Fruit fly (Drosophila melanogaster) whole organism, embryonic: ENCODE measurements around the gene N.

Source experiments
- Abd-B ChIP-seq: fragments of 200-800 bp; sonication (Bioruptor generic); optimal IDR thresholded peaks from 2 replicates; lab custom pipeline; 2018; ENCODE audit warnings: missing biosample characterization, mild to moderate bottlenecking, missing genetic modification characterization, moderate library complexity
- Bdp1 ChIP-seq: fragments of 200-800 bp; sonication (Bioruptor generic); optimal IDR thresholded peaks from 3 replicates; lab custom pipeline; 2016; ENCODE audit warnings: missing biosample characterization, missing genetic modification characterization
- C15 ChIP-seq: fragments of 200-800 bp; sonication (Bioruptor generic); IDR thresholded peaks from 3 replicates; pipeline ENCODE4 v1.3.6; 2022; ENCODE audit warnings: missing biosample characterization, missing genetic modification characterization
- CG10267 ChIP-seq: fragments of 200-800 bp; sonication (Bioruptor generic); optimal IDR thresholded peaks from 2 replicates; lab custom pipeline; 2018; ENCODE audit warnings: missing biosample characterization, mild to moderate bottlenecking, missing genetic modification characterization, moderate library complexity
- CG10321 ChIP-seq: fragments of 200-800 bp; sonication (Bioruptor generic); IDR thresholded peaks from 2 replicates; pipeline ENCODE4 v1.3.6; 2022; ENCODE audit warnings: missing biosample characterization, missing genetic modification characterization
- CG11560 ChIP-seq: fragments of 200-800 bp; sonication (Bioruptor generic); IDR thresholded peaks from 3 replicates; pipeline ENCODE4 v1.3.6; 2022; ENCODE audit warnings: missing biosample characterization, missing genetic modification characterization
- CG11695 ChIP-seq: fragments of 200-800 bp; sonication (Bioruptor generic); IDR thresholded peaks from 3 replicates; pipeline ENCODE4 v1.3.6; 2022; ENCODE audit warnings: missing biosample characterization, missing genetic modification characterization
- CG12104 ChIP-seq: fragments of 200-800 bp; sonication (Bioruptor generic); optimal IDR thresholded peaks from 3 replicates; lab custom pipeline; 2016; ENCODE audit warnings: missing biosample characterization, missing genetic modification characterization
- CG14860 ChIP-seq: fragments of 200-800 bp; sonication (Bioruptor generic); IDR thresholded peaks from 3 replicates; pipeline ENCODE4 v1.3.6; 2022; ENCODE audit warnings: missing biosample characterization, missing genetic modification characterization; ENCODE audit not compliant: partially characterized antibody
- CG15696 ChIP-seq: fragments of 200-800 bp; sonication (Bioruptor generic); optimal IDR thresholded peaks from 2 replicates; lab custom pipeline; 2019; ENCODE audit warnings: missing biosample characterization, mild to moderate bottlenecking, missing genetic modification characterization, moderate library complexity
- CG1602 ChIP-seq: fragments of 200-800 bp; sonication (Bioruptor generic); optimal IDR thresholded peaks from 3 replicates; lab custom pipeline; 2016; ENCODE audit warnings: missing biosample characterization, missing genetic modification characterization
- CG16813 ChIP-seq: fragments of 200-800 bp; sonication (Bioruptor generic); IDR thresholded peaks from 3 replicates; pipeline ENCODE4 v1.3.6; 2022; ENCODE audit warnings: missing biosample characterization, missing genetic modification characterization; ENCODE audit not compliant: partially characterized antibody
- CG18619 ChIP-seq: fragments of 200-800 bp; sonication (Bioruptor generic); optimal IDR thresholded peaks from 3 replicates; lab custom pipeline; 2017; ENCODE audit warnings: missing biosample characterization, mild to moderate bottlenecking, missing genetic modification characterization
- CG3281 ChIP-seq: fragments of 200-800 bp; sonication (Bioruptor generic); optimal IDR thresholded peaks from 3 replicates; lab custom pipeline; 2017; ENCODE audit warnings: missing biosample characterization, mild to moderate bottlenecking, missing genetic modification characterization
- CG3407 ChIP-seq: fragments of 200-800 bp; sonication (Bioruptor generic); optimal IDR thresholded peaks from 2 replicates; lab custom pipeline; 2018; ENCODE audit warnings: missing biosample characterization, mild to moderate bottlenecking, missing genetic modification characterization
- CG42726 ChIP-seq: fragments of 200-800 bp; sonication (Bioruptor generic); IDR thresholded peaks from 2 replicates; pipeline ENCODE4 v1.3.6; 2022; ENCODE audit warnings: missing biosample characterization, missing genetic modification characterization; ENCODE audit not compliant: partially characterized antibody
- CG6813 ChIP-seq: fragments of 200-800 bp; sonication (Bioruptor generic); optimal IDR thresholded peaks from 2 replicates; lab custom pipeline; 2017; ENCODE audit warnings: missing biosample characterization, missing genetic modification characterization, mild to moderate bottlenecking, moderate library complexity, missing genetic modification reagents
- CG8089 ChIP-seq: fragments of 200-800 bp; sonication (Bioruptor generic); optimal IDR thresholded peaks from 3 replicates; lab custom pipeline; 2016; ENCODE audit warnings: missing biosample characterization, missing genetic modification characterization
- CG9876 ChIP-seq: fragments of 200-800 bp; sonication (Bioruptor generic); optimal IDR thresholded peaks from 2 replicates; lab custom pipeline; 2016; ENCODE audit warnings: missing biosample characterization, missing genetic modification characterization
- CTCF ChIP-seq: fragments of 200-800 bp; sonication (Bioruptor generic); optimal IDR thresholded peaks from 2 replicates; lab custom pipeline; 2017; ENCODE audit warnings: missing biosample characterization, mild to moderate bottlenecking, missing genetic modification characterization, moderate library complexity
- CoRest ChIP-seq: fragments of 200-800 bp; sonication (Bioruptor generic); optimal IDR thresholded peaks from 3 replicates; lab custom pipeline; 2018; ENCODE audit warnings: missing biosample characterization, mild to moderate bottlenecking, missing genetic modification characterization, moderate library complexity
- CrebB ChIP-seq: fragments of 200-800 bp; sonication (Bioruptor generic); optimal IDR thresholded peaks from 3 replicates; lab custom pipeline; 2018; ENCODE audit warnings: missing biosample characterization, mild to moderate bottlenecking, missing genetic modification characterization
- Dad ChIP-seq: fragments of 200-800 bp; sonication (Bioruptor generic); optimal IDR thresholded peaks from 3 replicates; lab custom pipeline; 2016; ENCODE audit warnings: missing biosample characterization, missing genetic modification characterization
- Dfd ChIP-seq, 2 experiments: fragments of >200 bp; optimal IDR thresholded peaks; 2 replicates each; lab custom pipeline; 2017; ENCODE audit warnings: missing biosample characterization in 2 of 2, missing genetic modification characterization in 2 of 2
- Drgx ChIP-seq: fragments of 200-800 bp; sonication (Bioruptor generic); IDR thresholded peaks from 2 replicates; pipeline ENCODE4 v1.3.6; 2022; ENCODE audit warnings: missing biosample characterization, missing genetic modification characterization
- E2f2 ChIP-seq: fragments of 200-800 bp; sonication (Bioruptor generic); IDR thresholded peaks from 2 replicates; pipeline ENCODE4 v1.3.6; 2022; ENCODE audit warnings: missing biosample characterization, missing genetic modification characterization
- Gug ChIP-seq: fragments of 200-800 bp; sonication (Bioruptor generic); IDR thresholded peaks from 4 replicates; pipeline ENCODE4 v1.3.6; 2022; ENCODE audit warnings: missing biosample characterization, missing genetic modification characterization
- HLHmδ ChIP-seq: fragments of 200-800 bp; sonication (Bioruptor generic); optimal IDR thresholded peaks from 2 replicates; lab custom pipeline; 2018; ENCODE audit warnings: missing biosample characterization, mild to moderate bottlenecking, missing genetic modification characterization, moderate library complexity
- Hey ChIP-seq: fragments of 200-800 bp; sonication (Bioruptor generic); optimal IDR thresholded peaks from 3 replicates; lab custom pipeline; 2018; ENCODE audit warnings: missing biosample characterization, mild to moderate bottlenecking, missing genetic modification characterization
- Hmx ChIP-seq: fragments of 200-800 bp; sonication (Bioruptor generic); optimal IDR thresholded peaks from 2 replicates; lab custom pipeline; 2016; ENCODE audit warnings: missing biosample characterization, missing genetic modification characterization
- Neu2 ChIP-seq: fragments of 200-800 bp; sonication (Bioruptor generic); optimal IDR thresholded peaks from 3 replicates; lab custom pipeline; 2016; ENCODE audit warnings: missing biosample characterization, missing genetic modification characterization, borderline replicate concordance
- Sry-β ChIP-seq: fragments of 200-800 bp; sonication (Bioruptor generic); optimal IDR thresholded peaks from 2 replicates; lab custom pipeline; 2018; ENCODE audit warnings: missing biosample characterization, mild to moderate bottlenecking, missing genetic modification characterization, moderate library complexity
- TFAM ChIP-seq: fragments of 200-800 bp; sonication (Bioruptor generic); optimal IDR thresholded peaks from 2 replicates; lab custom pipeline; 2017; ENCODE audit warnings: missing biosample characterization, missing genetic modification characterization, inconsistent platforms
- Tbp ChIP-seq: fragments of >200 bp; optimal IDR thresholded peaks from 2 replicates; lab custom pipeline; 2018; ENCODE audit warnings: missing biosample characterization, missing genetic modification characterization
- Usf ChIP-seq: fragments of 200-800 bp; sonication (Bioruptor generic); optimal IDR thresholded peaks from 2 replicates; lab custom pipeline; 2017; ENCODE audit warnings: missing genotype, missing biosample characterization, missing genetic modification characterization
- abd-A ChIP-seq: fragments of 200-800 bp; sonication (Bioruptor generic); optimal IDR thresholded peaks from 3 replicates; lab custom pipeline; 2019; ENCODE audit warnings: missing biosample characterization, mild to moderate bottlenecking, missing genetic modification characterization, moderate library complexity
- ase ChIP-seq: fragments of 200-800 bp; sonication (Bioruptor generic); IDR thresholded peaks from 3 replicates; pipeline ENCODE4 v1.3.6; 2022; ENCODE audit warnings: missing biosample characterization, missing genetic modification characterization
- danr ChIP-seq: fragments of 200-800 bp; sonication (Bioruptor generic); IDR thresholded peaks from 2 replicates; pipeline ENCODE4 v1.3.6; 2022; ENCODE audit warnings: missing biosample characterization, missing genetic modification characterization
- disco-r ChIP-seq: fragments of 200-800 bp; sonication (Bioruptor generic); optimal IDR thresholded peaks from 2 replicates; lab custom pipeline; 2016; ENCODE audit warnings: missing biosample characterization, missing genetic modification characterization
- dysf ChIP-seq: fragments of 200-800 bp; sonication (Bioruptor generic); IDR thresholded peaks from 3 replicates; pipeline ENCODE4 v1.3.6; 2022; ENCODE audit warnings: missing biosample characterization, missing genetic modification characterization
- fru ChIP-seq: fragments of >200 bp; optimal IDR thresholded peaks from 2 replicates; lab custom pipeline; 2017
- grn ChIP-seq: fragments of 200-800 bp; sonication (Bioruptor generic); optimal IDR thresholded peaks from 3 replicates; lab custom pipeline; 2017; ENCODE audit warnings: missing biosample characterization, missing genetic modification characterization
- kni ChIP-seq: fragments of 200-800 bp; sonication (Bioruptor generic); optimal IDR thresholded peaks from 3 replicates; lab custom pipeline; 2017; ENCODE audit warnings: mild to moderate bottlenecking, missing biosample characterization, missing genetic modification reagents, missing genetic modification characterization
- odd ChIP-seq: fragments of 200-800 bp; sonication (Bioruptor generic); optimal IDR thresholded peaks from 2 replicates; lab custom pipeline; 2017; ENCODE audit warnings: missing biosample characterization, mild to moderate bottlenecking, missing genetic modification characterization
- onecut ChIP-seq: fragments of 200-800 bp; sonication (Bioruptor generic); IDR thresholded peaks from 2 replicates; pipeline ENCODE4 v1.3.6; 2022; ENCODE audit warnings: missing biosample characterization, missing genetic modification characterization
- pita ChIP-seq: fragments of 200-800 bp; sonication (Bioruptor generic); optimal IDR thresholded peaks from 2 replicates; lab custom pipeline; 2017; ENCODE audit warnings: missing biosample characterization, mild to moderate bottlenecking, missing genetic modification characterization
- scrt ChIP-seq: fragments of 200-800 bp; sonication (Bioruptor generic); optimal IDR thresholded peaks from 2 replicates; lab custom pipeline; 2018; ENCODE audit warnings: missing biosample characterization, mild to moderate bottlenecking, missing genetic modification characterization, moderate library complexity
- ssp ChIP-seq: fragments of 200-800 bp; sonication (Bioruptor generic); IDR thresholded peaks from 2 replicates; pipeline ENCODE4 v1.3.6; 2022; ENCODE audit warnings: missing biosample characterization, missing genetic modification characterization
- tgo ChIP-seq: fragments of 200-800 bp; sonication (Bioruptor generic); IDR thresholded peaks from 3 replicates; pipeline ENCODE4 v1.3.6; 2022; ENCODE audit warnings: missing biosample characterization, missing genetic modification characterization
- toy ChIP-seq: fragments of 200-800 bp; sonication (Bioruptor generic); IDR thresholded peaks from 2 replicates; pipeline ENCODE4 v1.3.6; 2022; ENCODE audit warnings: missing biosample characterization, missing genetic modification characterization
- ttk ChIP-seq: fragments of 200-800 bp; sonication (Bioruptor generic); IDR thresholded peaks from 2 replicates; pipeline ENCODE4 v2.1.2; 2022; ENCODE audit warnings: missing biosample characterization, missing genetic modification characterization

Gene N

dm6 chrX:3134383-3135101, at the start of gene N (continued):
- TF ChIP-seq CG14860 (GFP tag; lab: Robert Waterston, UW) (no peak; the same call in 2 of the 3 replicates), CG15696 (tag; lab: Kevin White, UChicago) (peak; percentile 50), Bdp1 (no peak), pita (GFP tag; lab: Kevin White, UChicago) (peak; percentile 98), CG10321 (no peak), disco-r (GFP tag; lab: Kevin White, UChicago) (no peak), CG1602 (GFP tag; lab: Kevin White, UChicago) (no peak), CG11560 (tag; lab: Robert Waterston, UW) (peak; percentile 66; the same call in 2 of the 3 replicates), CG18619 (no peak), CG42726 (GFP tag; lab: Robert Waterston, UW) (peak; percentile 77), E2f2 (peak; percentile 79), onecut (GFP tag; lab: Robert Waterston, UW) (peak; percentile 22; the same call in 1 of the 2 replicates), TFAM (no peak), Gug (GFP tag; lab: Robert Waterston, UW) (no peak), Abd-B (GFP tag; lab: Kevin White, UChicago) (peak; percentile 6), Hey (tag; lab: Kevin White, UChicago) (no peak), odd (GFP tag; lab: Kevin White, UChicago) (no peak), fru (no peak), CG6813 (GFP tag; lab: Kevin White, UChicago) (peak; percentile 48), CG10267 (tag; lab: Kevin White, UChicago) (peak; percentile 63), tgo (GFP tag; lab: Robert Waterston, UW) (no peak; the same call in 1 of the 3 replicates), abd-A (tag; lab: Kevin White, UChicago) (no peak), ttk (GFP tag; lab: Robert Waterston, UW) (no peak), Neu2 (GFP tag; lab: Kevin White, UChicago) (no peak), CG12104 (GFP tag; lab: Kevin White, UChicago) (no peak), Hmx (GFP tag; lab: Kevin White, UChicago) (no peak), HLHmδ (GFP tag; lab: Kevin White, UChicago) (peak; percentile 71), CoRest (tag; lab: Kevin White, UChicago) (peak; percentile 47), Sry-β (GFP tag; lab: Kevin White, UChicago) (no peak), CG9876 (GFP tag; lab: Kevin White, UChicago) (peak; percentile 54), ssp (GFP tag; lab: Robert Waterston, UW) (peak; percentile 37; the same call in 1 of the 2 replicates), CG3281 (GFP tag; lab: Kevin White, UChicago) (peak; percentile 40), Usf (no peak), Tbp (no peak), Drgx (peak; percentile 66), CrebB (peak; percentile 3), Dfd (GFP tag; optimal IDR thresholded peaks at IDR 0.05; lab: Kevin White, UChicago) (no peak), CG8089 (GFP tag; lab: Kevin White, UChicago) (no peak), CG11695 (GFP tag; lab: Robert Waterston, UW) (peak; percentile 75), CG16813 (GFP tag; lab: Robert Waterston, UW) (peak; percentile 61), danr (GFP tag; lab: Robert Waterston, UW) (no peak; the same call in 1 of the 2 replicates), kni (GFP tag; lab: Kevin White, UChicago) (peak; percentile 36), toy (GFP tag; lab: Robert Waterston, UW) (no peak), CG3407 (GFP tag; lab: Kevin White, UChicago) (no peak), scrt (GFP tag; lab: Kevin White, UChicago) (no peak), grn (GFP tag; lab: Kevin White, UChicago) (no peak), CTCF (GFP tag; lab: Kevin White, UChicago) (peak; percentile 95), dysf (GFP tag; lab: Robert Waterston, UW) (0 out of 3 replicates have a peak, but pooled peaks have one; percentile 52), Dad (GFP tag; lab: Kevin White, UChicago) (no peak), C15 (GFP tag; lab: Robert Waterston, UW) (no peak), ase (0 out of 3 replicates have a peak, but pooled peaks have one; percentile 30)
